Fruit fly (Drosophila melanogaster): Measurements from ENCODE around the gene Zasp67.

The Zasp67 gene

DNA sequence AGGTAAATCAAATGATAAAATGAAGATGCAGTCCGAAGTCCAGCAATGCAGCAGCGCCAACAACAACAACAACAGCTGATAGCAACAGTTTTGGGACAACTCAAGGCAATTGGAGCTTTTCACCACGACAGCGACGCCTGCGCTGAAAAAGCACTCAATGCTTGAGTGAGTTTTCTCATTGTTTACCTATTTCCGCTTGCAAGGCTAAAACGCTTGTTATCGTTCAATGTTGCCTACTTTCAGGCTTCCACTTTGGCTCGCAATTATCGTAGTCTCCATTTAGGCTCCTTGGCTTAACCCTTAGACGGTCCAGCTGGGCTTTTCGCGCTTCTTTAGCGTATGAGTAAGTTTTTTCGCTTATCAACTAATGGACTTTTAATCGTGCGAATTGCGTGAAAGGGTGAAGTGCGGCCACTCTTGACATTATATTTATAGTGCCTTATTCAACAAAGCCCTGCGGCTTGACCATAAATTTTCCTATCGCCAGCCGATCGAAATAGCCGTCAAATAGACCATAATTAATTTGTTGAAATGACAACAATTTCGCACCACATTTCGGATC lies 35.4 kb downstream of the Zasp67 start (continued):
- TF ChIP-seq cg (GFP tag; optimal IDR thresholded peaks at IDR 0.05) (no peak), CG1792 (GFP tag; optimal IDR thresholded peaks at IDR 0.05) (no peak), sr (GFP tag; IDR thresholded peaks at IDR 0.05) (no peak), Kr (GFP tag; optimal IDR thresholded peaks at IDR 0.05) (no peak), Six4 (GFP tag; optimal IDR thresholded peaks at IDR 0.05) (no peak), dan (GFP tag; IDR thresholded peaks at IDR 0.05) (no peak), nmo (GFP tag; optimal IDR thresholded peaks at IDR 0.05) (no peak), CG18476 (GFP tag; optimal IDR thresholded peaks at IDR 0.05) (no peak), tgo (GFP tag; IDR thresholded peaks at IDR 0.05) (no peak), Hr78 (GFP tag; optimal IDR thresholded peaks at IDR 0.05) (no peak), Ssrp (tag; optimal IDR thresholded peaks at IDR 0.05) (no peak), pb (GFP tag; optimal IDR thresholded peaks at IDR 0.05) (peak; percentile 52), kah (GFP tag; optimal IDR thresholded peaks at IDR 0.05) (peak; percentile 7), CG7928 (GFP tag; optimal IDR thresholded peaks at IDR 0.05) (no peak), Lim3 (GFP tag; IDR thresholded peaks at IDR 0.05) (no peak), vfl (GFP tag; optimal IDR thresholded peaks at IDR 0.05) (no peak), bcd (GFP tag; optimal IDR thresholded peaks at IDR 0.05) (peak; percentile 22), CkIIα-i1 (GFP tag; IDR thresholded peaks at IDR 0.05) (no peak), Ets65A (GFP tag) (no peak), sim (GFP tag; IDR thresholded peaks at IDR 0.05) (no peak), gsb (GFP tag; IDR thresholded peaks at IDR 0.05) (no peak), crp (GFP tag; optimal IDR thresholded peaks at IDR 0.05) (no peak), ATbp (GFP tag; optimal IDR thresholded peaks at IDR 0.05) (no peak), Dip2 (GFP tag; IDR thresholded peaks at IDR 0.05) (no peak), CG2889 (GFP tag; IDR thresholded peaks at IDR 0.05) (no peak), NC2β (GFP tag; optimal IDR thresholded peaks at IDR 0.05) (no peak), CG9817 (tag; optimal IDR thresholded peaks at IDR 0.05) (no peak), CG9727 (GFP tag; optimal IDR thresholded peaks at IDR 0.05) (no peak), D19B (GFP tag; optimal IDR thresholded peaks at IDR 0.05) (no peak), CG11504 (tag; optimal IDR thresholded peaks at IDR 0.05) (no peak), Dbx (GFP tag; IDR thresholded peaks at IDR 0.05) (peak; percentile 38; the same call in 1 of the 3 replicates), Atf3 (GFP tag; optimal IDR thresholded peaks at IDR 0.05) (no peak), B-H2 (GFP tag; optimal IDR thresholded peaks at IDR 0.05) (no peak), ftz-f1 (GFP tag; optimal IDR thresholded peaks at IDR 0.05) (peak; percentile 96), fd102C (GFP tag; optimal IDR thresholded peaks at IDR 0.05) (no peak), CG31224 (GFP tag; IDR thresholded peaks at IDR 0.05) (no peak), CG3726 (GFP tag; IDR thresholded peaks at IDR 0.05) (no peak), CG18011 (GFP tag; optimal IDR thresholded peaks at IDR 0.05) (no peak), gro (GFP tag; optimal IDR thresholded peaks at IDR 0.05) (peak; percentile 25), CG11723 (GFP tag; optimal IDR thresholded peaks at IDR 0.05) (no peak), ems (GFP tag; optimal IDR thresholded peaks at IDR 0.05) (peak; percentile 28), Hmr (GFP tag; optimal IDR thresholded peaks at IDR 0.05) (peak; percentile 39), NK7.1 (GFP tag; optimal IDR thresholded peaks at IDR 0.05) (no peak), CG1647 (GFP tag; optimal IDR thresholded peaks at IDR 0.05) (no peak), CG6765 (GFP tag; optimal IDR thresholded peaks at IDR 0.05) (no peak), fd3F (GFP tag; optimal IDR thresholded peaks at IDR 0.05) (no peak), Bdp1 (GFP tag; optimal IDR thresholded peaks at IDR 0.05) (no peak), CHES-1-like (GFP tag; optimal IDR thresholded peaks at IDR 0.05) (peak; percentile 18), eyg (GFP tag; optimal IDR thresholded peaks at IDR 0.05) (no peak), emc (GFP tag; optimal IDR thresholded peaks at IDR 0.05) (no peak), CG11085 (GFP tag; IDR thresholded peaks at IDR 0.05) (no peak), Neu2 (GFP tag; optimal IDR thresholded peaks at IDR 0.05; ENCODE audit: borderline replicate concordance) (no peak)

All from whole organism, embryonic.